Worm (Caenorhabditis elegans) whole organism, young adult: Measurements from ENCODE around the gene tir-1.

Experiments used
- B0035.1 ChIP-seq: sonication (generic microtip); optimal IDR thresholded peaks from 2 replicates; lab custom pipeline; 2016; ENCODE audit warnings: missing genetic modification characterization, mild to moderate bottlenecking, missing compliant biosample characterization, missing genotype, missing genetic modification reagents
- B0261.1 ChIP-seq: sonication (generic microtip); optimal IDR thresholded peaks from 2 replicates; lab custom pipeline; 2016; ENCODE audit warnings: mild to moderate bottlenecking, missing genetic modification characterization, moderate library complexity, missing compliant biosample characterization
- D2030.7 ChIP-seq: fragments of 200-800 bp; sonication (Bioruptor generic); IDR thresholded peaks from 2 replicates; pipeline ENCODE4 v1.3.6; 2022; ENCODE audit warnings: missing genetic modification reagents, missing genetic modification characterization, missing compliant biosample characterization
- F22D6.2 ChIP-seq: sonication (generic microtip); optimal IDR thresholded peaks from 2 replicates; lab custom pipeline; 2016; ENCODE audit warnings: mild to moderate bottlenecking, missing genetic modification characterization, missing compliant biosample characterization
- F23B12.7 ChIP-seq: sonication (generic microtip); optimal IDR thresholded peaks from 2 replicates; lab custom pipeline; 2017; ENCODE audit warnings: missing genetic modification characterization, mild to moderate bottlenecking, missing compliant biosample characterization, antibody characterized with exemption, moderate library complexity; ENCODE audit not compliant: insufficient read depth
- F37B4.10 ChIP-seq: fragments of 200-800 bp; sonication (Bioruptor generic); IDR thresholded peaks from 2 replicates; pipeline ENCODE4 v1.3.6; 2022; ENCODE audit warnings: missing genetic modification characterization, missing compliant biosample characterization
- F39B2.1 ChIP-seq: fragments of 200-800 bp; sonication (Bioruptor generic); IDR thresholded peaks from 2 replicates; pipeline ENCODE4 v1.3.6; 2022; ENCODE audit warnings: missing genetic modification reagents, missing genetic modification characterization, missing compliant biosample characterization
- F49E8.2 ChIP-seq: sonication (generic microtip); optimal IDR thresholded peaks from 3 replicates; lab custom pipeline; 2017; ENCODE audit warnings: missing genetic modification characterization, mild to moderate bottlenecking, missing compliant biosample characterization, antibody characterized with exemption, moderate library complexity; ENCODE audit not compliant: insufficient read depth
- F55B11.4 ChIP-seq: sonication (generic microtip); optimal IDR thresholded peaks from 2 replicates; lab custom pipeline; 2016; ENCODE audit warnings: missing compliant biosample characterization, missing genetic modification characterization, borderline replicate concordance; ENCODE audit not compliant: insufficient read depth
- T26A5.8 ChIP-seq: sonication (generic microtip); optimal IDR thresholded peaks from 2 replicates; lab custom pipeline; 2016; ENCODE audit warnings: missing genetic modification characterization, missing compliant biosample characterization
- Y53F4B.3 ChIP-seq: fragments of 200-800 bp; sonication (Bioruptor generic); IDR thresholded peaks from 2 replicates; pipeline ENCODE4 v1.3.6; 2022; ENCODE audit warnings: missing genetic modification reagents, missing genetic modification characterization, missing compliant biosample characterization
- Y67H2A.10 ChIP-seq: fragments of 200-800 bp; sonication (Bioruptor generic); conservative IDR thresholded peaks from 2 replicates; pipeline ENCODE4 v1.3.6; 2022; ENCODE audit warnings: missing genetic modification reagents, missing genetic modification characterization, missing compliant biosample characterization
- Y95B8A.8 ChIP-seq: fragments of 200-800 bp; sonication (Bioruptor generic); IDR thresholded peaks from 2 replicates; pipeline ENCODE4 v1.3.6; 2022; ENCODE audit warnings: missing genetic modification reagents, missing genetic modification characterization, missing compliant biosample characterization
- akir-1 ChIP-seq: fragments of 200-800 bp; sonication (Bioruptor generic); optimal IDR thresholded peaks from 2 replicates; lab custom pipeline; 2018; ENCODE audit warnings: mild to moderate bottlenecking, missing genetic modification characterization, moderate library complexity, missing compliant biosample characterization
- aptf-3 ChIP-seq: fragments of 200-800 bp; sonication (Bioruptor generic); IDR thresholded peaks from 2 replicates; pipeline ENCODE4 v1.3.6; 2022; ENCODE audit warnings: missing genetic modification characterization, missing compliant biosample characterization
- atf-7 ChIP-seq: sonication (generic microtip); optimal IDR thresholded peaks from 2 replicates; lab custom pipeline; 2017; ENCODE audit warnings: mild to moderate bottlenecking, missing genetic modification characterization, missing compliant biosample characterization
- attf-3 ChIP-seq: fragments of 200-800 bp; sonication (Bioruptor generic); conservative IDR thresholded peaks from 2 replicates; pipeline ENCODE4 v1.3.6; 2022; ENCODE audit warnings: missing genetic modification reagents, missing genetic modification characterization, missing compliant biosample characterization
- bed-1 ChIP-seq: fragments of 200-800 bp; sonication (Bioruptor generic); IDR thresholded peaks from 2 replicates; pipeline ENCODE4 v1.3.6; 2022; ENCODE audit warnings: missing genetic modification reagents, missing genetic modification characterization, missing compliant biosample characterization
- cebp-1 ChIP-seq, 2 experiments: fragments of 200-800 bp in 1 of 2; sonication (Bioruptor generic) in 1 of 2; sonication (generic microtip) in 1 of 2; IDR thresholded peaks in 1 of 2; optimal IDR thresholded peaks in 1 of 2; 2 replicates each; pipeline versions ENCODE4 v1.3.6 to Lab custom; 2017 to 2022; ENCODE audit warnings: missing compliant biosample characterization in 2 of 2, missing genetic modification characterization in 2 of 2, mild to moderate bottlenecking in 1 of 2, missing genetic modification reagents in 1 of 2, moderate library complexity in 1 of 2
- cebp-2 ChIP-seq: fragments of 200-800 bp; sonication (Bioruptor generic); IDR thresholded peaks from 2 replicates; pipeline ENCODE4 v1.3.6; 2022; ENCODE audit warnings: missing genetic modification characterization, missing compliant biosample characterization
- ceh-27 ChIP-seq: fragments of 200-800 bp; sonication (Bioruptor generic); optimal IDR thresholded peaks from 2 replicates; lab custom pipeline; 2018; ENCODE audit warnings: mild to moderate bottlenecking, missing genetic modification characterization, moderate library complexity, missing compliant biosample characterization
- dpl-1 ChIP-seq: fragments of 150-350 bp; optimal IDR thresholded peaks from 2 replicates; lab custom pipeline; 2014; ENCODE audit warnings: missing biosample characterization, missing genetic modification reagents, missing genetic modification characterization
- egl-44 ChIP-seq: fragments of 200-800 bp; sonication (Bioruptor generic); IDR thresholded peaks from 2 replicates; pipeline ENCODE4 v1.3.6; 2022; ENCODE audit warnings: missing genetic modification reagents, missing genetic modification characterization, missing compliant biosample characterization
- ets-4 ChIP-seq: fragments of 200-800 bp; sonication (Bioruptor generic); optimal IDR thresholded peaks from 2 replicates; lab custom pipeline; 2018; ENCODE audit warnings: mild to moderate bottlenecking, missing genetic modification characterization, missing compliant biosample characterization
- hmg-1.2 ChIP-seq: fragments of 200-800 bp; sonication (Bioruptor generic); IDR thresholded peaks from 2 replicates; pipeline ENCODE4 v1.3.6; 2022; ENCODE audit warnings: missing genetic modification reagents, missing genetic modification characterization, missing compliant biosample characterization
- hrde-1 ChIP-seq: sonication (generic microtip); optimal IDR thresholded peaks from 2 replicates; lab custom pipeline; 2016; ENCODE audit warnings: missing genetic modification characterization, mild to moderate bottlenecking, missing compliant biosample characterization, moderate library complexity, missing genotype, missing genetic modification reagents, borderline replicate concordance
- let-607 ChIP-seq, 2 experiments: fragments of 200-800 bp in 1 of 2; sonication (Bioruptor generic) in 1 of 2; sonication (generic microtip) in 1 of 2; optimal IDR thresholded peaks; 2 replicates each; lab custom pipeline; 2016 to 2018; ENCODE audit warnings: mild to moderate bottlenecking in 2 of 2, missing compliant biosample characterization in 2 of 2, missing genetic modification characterization in 2 of 2, moderate library complexity in 2 of 2, missing genotype in 1 of 2
- lin-26 ChIP-seq: fragments of 200-800 bp; sonication (Bioruptor generic); IDR thresholded peaks from 2 replicates; pipeline ENCODE4 v1.3.6; 2022; ENCODE audit warnings: missing genetic modification reagents, missing genetic modification characterization, missing compliant biosample characterization
- lsy-27 ChIP-seq: sonication (generic microtip); optimal IDR thresholded peaks from 2 replicates; lab custom pipeline; 2017; ENCODE audit warnings: missing genetic modification characterization, mild to moderate bottlenecking, missing compliant biosample characterization, antibody characterized with exemption, missing genotype, borderline replicate concordance; ENCODE audit not compliant: insufficient read depth
- madf-8 ChIP-seq: fragments of 200-800 bp; sonication (Bioruptor generic); conservative IDR thresholded peaks from 2 replicates; pipeline ENCODE4 v1.3.6; 2022; ENCODE audit warnings: missing genetic modification reagents, missing genetic modification characterization, missing compliant biosample characterization
- mes-4 ChIP-seq: sonication (generic microtip); optimal IDR thresholded peaks from 2 replicates; lab custom pipeline; 2016; ENCODE audit warnings: missing genotype, missing genetic modification characterization, missing compliant biosample characterization
- nhr-90 ChIP-seq: sonication (generic microtip); optimal IDR thresholded peaks from 2 replicates; lab custom pipeline; 2016; ENCODE audit warnings: missing genotype, mild to moderate bottlenecking, missing genetic modification characterization, missing compliant biosample characterization
- pbrm-1 ChIP-seq: fragments of 200-800 bp; sonication (Bioruptor generic); IDR thresholded peaks from 2 replicates; pipeline ENCODE4 v1.3.6; 2022; ENCODE audit warnings: missing genetic modification reagents, missing genetic modification characterization, missing compliant biosample characterization
- sea-2 ChIP-seq: fragments of 200-800 bp; sonication (Bioruptor generic); IDR thresholded peaks from 2 replicates; pipeline ENCODE4 v1.3.6; 2022; ENCODE audit warnings: missing genetic modification characterization, missing compliant biosample characterization
- snpc-4 ChIP-seq, 5 experiments: fragments of 150-350 bp in 1 of 5; sonication (generic microtip) in 4 of 5; optimal IDR thresholded peaks; 2 replicates each; lab custom pipeline; 2014 to 2018; ENCODE audit warnings: missing genetic modification characterization in 5 of 5, missing biosample characterization in 3 of 5, antibody characterized with exemption in 2 of 5, mild to moderate bottlenecking in 2 of 5, missing compliant biosample characterization in 2 of 5, missing genotype in 2 of 5, moderate library complexity in 2 of 5, missing genetic modification reagents in 1 of 5
- tbx-9 ChIP-seq: sonication (generic microtip); optimal IDR thresholded peaks from 2 replicates; lab custom pipeline; 2016; ENCODE audit warnings: borderline replicate concordance, missing genetic modification characterization, inconsistent platforms, missing compliant biosample characterization
- tlf-1 ChIP-seq: fragments of 200-800 bp; sonication (Bioruptor generic); optimal IDR thresholded peaks from 2 replicates; lab custom pipeline; 2018; ENCODE audit warnings: mild to moderate bottlenecking, missing genetic modification characterization, missing compliant biosample characterization
- unc-62 ChIP-seq: fragments of 150-350 bp; optimal IDR thresholded peaks from 2 replicates; lab custom pipeline; 2014; ENCODE audit warnings: missing biosample characterization, missing genetic modification reagents, missing genetic modification characterization
- ztf-18 ChIP-seq: sonication (generic microtip); optimal IDR thresholded peaks from 2 replicates; lab custom pipeline; 2016; ENCODE audit warnings: missing genotype, mild to moderate bottlenecking, missing genetic modification characterization, missing compliant biosample characterization
- ztf-28 ChIP-seq: fragments of 200-800 bp; sonication (Bioruptor generic); IDR thresholded peaks from 2 replicates; pipeline ENCODE4 v1.3.6; 2022; ENCODE audit warnings: missing genetic modification reagents, missing genetic modification characterization, missing compliant biosample characterization

The tir-1 gene

DNA sequence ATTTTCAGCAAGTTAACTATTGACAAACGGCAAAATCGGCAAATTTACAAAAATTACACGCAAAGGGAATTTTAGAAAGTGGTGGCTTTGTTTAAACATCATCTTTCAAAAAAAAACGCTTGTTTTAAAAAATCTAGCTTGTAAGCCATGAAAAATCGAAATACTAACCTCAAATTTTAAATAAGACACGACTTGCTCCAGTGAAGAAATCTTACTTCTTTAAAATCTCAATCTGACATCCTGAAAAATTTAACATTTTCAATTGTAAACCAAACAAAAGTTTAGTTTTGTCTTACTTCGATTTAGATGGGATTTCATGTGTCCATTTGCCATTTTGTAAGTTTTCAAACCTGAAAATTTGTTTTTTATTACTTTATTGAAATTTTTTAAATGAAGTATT lies 69.6 kb downstream of the tir-1 start:
- TF ChIP-seq Y67H2A.10 (GFP tag; lab: Robert Waterston, UW), result no peak
- no peak for TF ChIP-seq cebp-2 (GFP tag; lab: Robert Waterston, UW)
- no peak for TF ChIP-seq unc-62 (GFP tag; lab: Kevin White, UChicago)
- no peak for TF ChIP-seq lin-26 (GFP tag; lab: Robert Waterston, UW)
- no peak for TF ChIP-seq let-607 (tag; optimal IDR thresholded peaks at IDR 0.05; lab: Kevin White, UChicago)
- TF ChIP-seq F37B4.10 (GFP tag; lab: Robert Waterston, UW), result no peak

DNA sequence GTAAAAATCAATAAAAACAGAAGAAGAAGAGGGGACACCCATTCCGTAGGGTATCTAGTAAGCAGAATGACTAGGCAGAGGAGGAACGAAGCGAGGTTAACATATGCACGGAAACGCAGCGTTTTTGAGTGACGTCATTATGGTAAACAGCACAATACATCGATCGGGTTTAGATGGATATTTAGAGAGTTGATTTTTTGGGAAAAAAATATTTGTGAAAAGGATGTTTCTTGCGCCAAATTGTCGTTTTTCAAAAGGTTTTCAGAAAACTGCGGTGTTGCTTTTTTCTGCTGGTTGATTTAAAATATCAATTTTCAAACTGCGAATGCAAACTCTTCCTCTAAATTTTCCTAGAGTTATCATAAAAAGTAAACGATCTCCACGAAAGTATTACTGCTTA lies 70.1 kb downstream of the tir-1 start, which contains the start of gene C36A4.10:
C36A4.10 (minus strand) TSS at position 101 of the 400 bp plus-strand sequence.
- TF ChIP-seq D2030.7 (GFP tag; lab: Robert Waterston, UW) (no peak), mes-4 (tag; lab: Kevin White, UChicago) (no peak), F39B2.1 (GFP tag; lab: Robert Waterston, UW) (no peak), tlf-1 (no peak), F55B11.4 (no peak), nhr-90 (no peak), B0035.1 (tag; lab: Kevin White, UChicago) (no peak), B0261.1 (tag; lab: Kevin White, UChicago) (no peak), Y95B8A.8 (no peak), ztf-18 (tag; lab: Kevin White, UChicago) (no peak)

DNA sequence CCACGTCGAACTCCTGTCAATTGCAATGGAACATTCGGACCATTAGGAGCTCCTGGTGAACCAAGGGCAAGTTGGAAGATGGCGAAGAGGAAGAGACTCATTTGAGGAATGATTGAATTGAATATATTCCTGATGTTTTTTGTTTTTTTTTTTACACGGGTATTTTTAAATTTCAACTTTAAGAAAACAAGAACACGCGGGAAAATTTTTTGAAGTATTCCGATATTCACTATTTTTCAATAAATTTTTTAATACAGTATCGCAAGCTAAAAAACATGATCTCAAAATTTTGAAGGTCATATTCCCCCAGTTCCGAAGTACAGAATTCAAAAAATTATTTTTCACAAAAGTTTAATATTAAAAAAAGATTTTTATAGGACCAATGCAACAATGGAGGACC lies 72.3 kb downstream of the tir-1 start, which contains the start of gene cnnm-5:
cnnm-5 (minus strand) TSS at position 101 of the 400 bp plus-strand sequence.
- TF ChIP-seq Y95B8A.8 (no peak), bed-1 (GFP tag; lab: Robert Waterston, UW) (no peak)

DNA sequence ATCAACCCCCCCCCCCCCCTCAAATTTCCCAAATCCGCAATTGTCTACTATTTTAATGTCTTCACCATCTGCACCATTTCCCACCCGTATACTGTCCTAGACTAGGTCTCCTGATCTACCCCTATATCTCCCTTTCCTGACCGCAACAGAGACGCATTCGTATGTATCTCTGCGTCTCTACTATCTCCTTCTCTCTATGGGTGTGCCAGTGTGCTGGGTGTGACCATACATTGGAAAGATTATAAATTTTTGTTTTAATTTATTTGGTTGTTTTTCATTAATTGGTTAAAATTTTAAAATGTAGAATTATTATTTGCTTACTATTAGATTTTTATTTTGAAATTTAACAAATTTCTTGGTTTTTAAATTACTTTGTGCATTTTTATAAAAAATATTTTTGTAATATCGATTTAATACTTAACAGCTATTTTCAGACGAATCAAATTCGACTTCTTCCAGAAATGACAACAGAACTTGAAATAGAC lies 79.4 kb downstream of the tir-1 start, which contains the start of gene amx-1:
amx-1 (plus strand) TSS at position 435 of the 485 bp plus-strand sequence.
- TF ChIP-seq hmg-1.2 (GFP tag; lab: Robert Waterston, UW), result peak; percentile 59; the same call in 1 of the 2 replicates
- TF ChIP-seq attf-3 (GFP tag; lab: Robert Waterston, UW), result no peak
- TF ChIP-seq lsy-27 (tag; lab: Kevin White, UChicago), result no peak

DNA sequence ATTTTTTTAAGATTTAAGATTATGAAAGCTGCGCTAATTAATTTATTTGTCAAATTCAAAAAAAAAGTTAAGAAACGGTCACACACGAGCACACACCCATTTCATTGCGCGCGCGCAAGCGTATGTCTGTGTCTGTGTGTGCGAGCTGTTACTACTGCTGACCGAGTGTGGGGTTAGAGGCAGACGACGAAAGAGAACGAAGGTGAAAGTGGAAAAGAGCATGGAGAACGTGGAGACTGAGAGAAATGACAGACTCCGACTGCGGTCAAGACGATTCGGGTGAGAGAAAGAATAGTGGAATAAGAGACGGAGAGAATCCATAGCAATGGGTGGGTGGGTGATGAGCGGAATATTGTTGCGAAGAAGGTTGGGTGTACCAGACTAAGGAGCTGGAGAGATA lies 81.3 kb downstream of the tir-1 start:
- no peak for TF ChIP-seq hrde-1 (tag; lab: Kevin White, UChicago)
- no peak for TF ChIP-seq snpc-4 (GFP tag; optimal IDR thresholded peaks at IDR 0.05; lab: Kevin White, UChicago)
- TF ChIP-seq snpc-4 (tag; optimal IDR thresholded peaks at IDR 0.05; lab: Kevin White, UChicago), result peak in 3 of 4 experiments; percentile 8 to 67 (median 36)
- TF ChIP-seq egl-44 (GFP tag; lab: Robert Waterston, UW), result no peak
- no peak for TF ChIP-seq tbx-9 (tag; lab: Kevin White, UChicago)
- no peak for TF ChIP-seq ztf-28 (GFP tag; lab: Robert Waterston, UW)
- no peak for TF ChIP-seq pbrm-1 (GFP tag; lab: Robert Waterston, UW)
- TF ChIP-seq ets-4, result peak; percentile 1
- TF ChIP-seq aptf-3 (GFP tag; lab: Robert Waterston, UW), result no peak
- no peak for TF ChIP-seq F23B12.7 (tag; lab: Kevin White, UChicago)
- no peak for TF ChIP-seq F22D6.2 (tag; lab: Kevin White, UChicago)
- no peak for TF ChIP-seq dpl-1 (GFP tag; lab: Kevin White, UChicago)
- no peak for TF ChIP-seq akir-1 (GFP tag; lab: Kevin White, UChicago)
- peak; percentile 45 for TF ChIP-seq ceh-27
- TF ChIP-seq sea-2 (GFP tag; lab: Robert Waterston, UW), result no peak
- no peak for TF ChIP-seq F49E8.2 (tag; lab: Kevin White, UChicago)
- TF ChIP-seq atf-7 (tag; lab: Kevin White, UChicago), result no peak
- no peak for TF ChIP-seq Y53F4B.3 (GFP tag; lab: Robert Waterston, UW)
- TF ChIP-seq madf-8 (GFP tag; lab: Robert Waterston, UW), result no peak
- no peak for TF ChIP-seq cebp-1 (GFP tag; IDR thresholded peaks at IDR 0.05; lab: Robert Waterston, UW)
- no peak for TF ChIP-seq cebp-1 (tag; optimal IDR thresholded peaks at IDR 0.05; lab: Kevin White, UChicago)
- TF ChIP-seq lsy-27 (tag; lab: Kevin White, UChicago), result no peak
- no peak for TF ChIP-seq T26A5.8 (tag; lab: Kevin White, UChicago)
